Worm (Caenorhabditis elegans): ENCODE results near the gene K05F1.8.

K05F1.8 gene

ce11 chrII:5781935-5782921 lies 17.2 kb downstream of the K05F1.8 start, which contains the start of gene K05F1.6:
TSS of gene K05F1.6 (plus strand) at chrII:5782520.
- TF ChIP-seq lsl-1 (GFP tag; optimal IDR thresholded peaks at IDR 0.05) (peak; percentile 63), ceh-27 (GFP tag; optimal IDR thresholded peaks at IDR 0.05) (peak; percentile 44), attf-5 (GFP tag; optimal IDR thresholded peaks at IDR 0.05) (peak; percentile 64), snpc-3.4 (tag; optimal IDR thresholded peaks at IDR 0.05) (peak; percentile 84), F10E7.11 (tag; optimal IDR thresholded peaks at IDR 0.05) (peak; percentile 75), zim-3 (tag; optimal IDR thresholded peaks at IDR 0.05) (peak; percentile 94), madf-8 (GFP tag; conservative IDR thresholded peaks at IDR 0.05) (0 out of 2 replicates have a peak, but pooled peaks have one; percentile 5), snpc-1.3 (tag; optimal IDR thresholded peaks at IDR 0.05; ENCODE audit: insufficient read depth) (peak; percentile 59), lin-40 (tag; optimal IDR thresholded peaks at IDR 0.05) (peak; percentile 80), rcor-1 (GFP tag; IDR thresholded peaks at IDR 0.05) (peak; percentile 82), snpc-1.1 (tag; optimal IDR thresholded peaks at IDR 0.05; ENCODE audit: insufficient read depth) (peak; percentile 31), T07F8.4 (tag; optimal IDR thresholded peaks at IDR 0.05) (peak; percentile 84), nfyb-1 (GFP tag; IDR thresholded peaks at IDR 0.05) (peak; percentile 88), B0336.3 (GFP tag; IDR thresholded peaks at IDR 0.05) (peak; percentile 83; the same call in 1 of the 2 replicates), lin-54 (GFP tag; optimal IDR thresholded peaks at IDR 0.05) (peak; percentile 74), gei-17 (GFP tag; optimal IDR thresholded peaks at IDR 0.05) (no peak), madf-10 (tag; optimal IDR thresholded peaks at IDR 0.05) (peak; percentile 70), ztf-26 (tag; optimal IDR thresholded peaks at IDR 0.05) (peak; percentile 63), F57C9.4 (tag; optimal IDR thresholded peaks at IDR 0.05) (no peak), ceh-100 (GFP tag; IDR thresholded peaks at IDR 0.05) (peak; percentile 73), let-607 (tag; optimal IDR thresholded peaks at IDR 0.05) (peak; percentile 40 to 65), nhr-120 (GFP tag; IDR thresholded peaks at IDR 0.05) (no peak), zfh-2 (GFP tag; conservative IDR thresholded peaks at IDR 0.05) (no peak; the same call in 1 of the 2 replicates), lin-26 (GFP tag; IDR thresholded peaks at IDR 0.05) (peak; percentile 95), bed-2 (GFP tag; IDR thresholded peaks at IDR 0.05) (peak; percentile 61; the same call in 1 of the 2 replicates), F55B11.4 (tag; optimal IDR thresholded peaks at IDR 0.05; ENCODE audit: borderline replicate concordance, insufficient read depth) (no peak), nhr-90 (tag; optimal IDR thresholded peaks at IDR 0.05) (peak; percentile 95), B0019.2 (GFP tag; conservative IDR thresholded peaks at IDR 0.05) (0 out of 2 replicates have a peak, but pooled peaks have one; percentile 55), aptf-2 (GFP tag; conservative IDR thresholded peaks at IDR 0.05) (no peak), pbrm-1 (GFP tag; IDR thresholded peaks at IDR 0.05) (peak; percentile 79), C06A6.2 (GFP tag; conservative IDR thresholded peaks at IDR 0.05) (no peak), ceh-91 (GFP tag; IDR thresholded peaks at IDR 0.05) (peak; percentile 57), ztf-18 (tag; optimal IDR thresholded peaks at IDR 0.05) (peak; percentile 81), pha-4 (tag; optimal IDR thresholded peaks at IDR 0.05) (no peak), xnd-1 (tag; optimal IDR thresholded peaks at IDR 0.05) (peak; percentile 39), hlh-12 (tag; optimal IDR thresholded peaks at IDR 0.05) (peak; percentile 32), tbx-9 (tag; optimal IDR thresholded peaks at IDR 0.05; ENCODE audit: borderline replicate concordance) (no peak), sea-2 (GFP tag; IDR thresholded peaks at IDR 0.05) (no peak), sptf-2 (GFP tag; optimal IDR thresholded peaks at IDR 0.05) (peak; percentile 80), snpc-4 (GFP tag; optimal IDR thresholded peaks at IDR 0.05) (peak; percentile 55), snpc-4 (tag; optimal IDR thresholded peaks at IDR 0.05) (peak in 3 of 4 experiments; percentile 76 to 81 (median 77)), hsf-1 (GFP tag; IDR thresholded peaks at IDR 0.05) (peak; percentile 44; the same call in 1 of the 2 replicates), ceh-40 (GFP tag; IDR thresholded peaks at IDR 0.05) (0 out of 2 replicates have a peak, but pooled peaks have one; percentile 34), F33H1.4 (GFP tag; IDR thresholded peaks at IDR 0.05) (peak; percentile 34; the same call in 1 of the 2 replicates), lir-1 (GFP tag; conservative IDR thresholded peaks at IDR 0.05) (0 out of 2 replicates have a peak, but pooled peaks have one; percentile 12)

All from whole organism, young adult.